Worm (Caenorhabditis elegans) whole organism, mixed stage, embryonic: ENCODE results near the gene jkk-1.

Source experiments
- M03D4.4 ChIP-seq: sonication (generic microtip); optimal IDR thresholded peaks from 2 replicates; lab custom pipeline; 2017; ENCODE audit warnings: mild to moderate bottlenecking, missing genetic modification characterization, missing compliant biosample characterization
- bed-3 ChIP-seq: fragments of 200-800 bp; sonication (Bioruptor generic); optimal IDR thresholded peaks from 3 replicates; lab custom pipeline; 2018; ENCODE audit warnings: mild to moderate bottlenecking, missing genetic modification characterization, moderate library complexity, missing compliant biosample characterization
- blmp-1 ChIP-seq: fragments of 150-350 bp; optimal IDR thresholded peaks from 2 replicates; lab custom pipeline; 2014; ENCODE audit warnings: missing biosample characterization, missing genetic modification characterization
- ceh-39 ChIP-seq: fragments of 150-350 bp; optimal IDR thresholded peaks from 2 replicates; lab custom pipeline; 2014; ENCODE audit warnings: missing biosample characterization, missing genetic modification characterization
- ceh-43 ChIP-seq: fragments of 200-800 bp; sonication (Bioruptor generic); optimal IDR thresholded peaks from 2 replicates; lab custom pipeline; 2018; ENCODE audit warnings: mild to moderate bottlenecking, missing genetic modification characterization, moderate library complexity, missing compliant biosample characterization
- ceh-83 ChIP-seq: fragments of 200-800 bp; sonication (Bioruptor generic); optimal IDR thresholded peaks from 2 replicates; lab custom pipeline; 2018; ENCODE audit warnings: mild to moderate bottlenecking, missing genetic modification characterization, missing compliant biosample characterization
- ces-1 ChIP-seq: fragments of 150-350 bp; optimal IDR thresholded peaks from 2 replicates; lab custom pipeline; 2014; ENCODE audit warnings: missing biosample characterization, missing genetic modification reagents, missing genetic modification characterization
- cnd-1 ChIP-seq: fragments of 200-800 bp; sonication (Bioruptor generic); optimal IDR thresholded peaks from 2 replicates; lab custom pipeline; 2018; ENCODE audit warnings: mild to moderate bottlenecking, missing genetic modification characterization, missing compliant biosample characterization
- drap-1 ChIP-seq: fragments of 200-800 bp; sonication (Bioruptor generic); optimal IDR thresholded peaks from 3 replicates; lab custom pipeline; 2018; ENCODE audit warnings: mild to moderate bottlenecking, missing genetic modification characterization, missing compliant biosample characterization
- elt-3 ChIP-seq: fragments of 150-350 bp; optimal IDR thresholded peaks from 2 replicates; lab custom pipeline; 2014; ENCODE audit warnings: missing biosample characterization, missing genetic modification characterization
- flh-1 ChIP-seq: fragments of 200-800 bp; sonication (Bioruptor generic); optimal IDR thresholded peaks from 2 replicates; lab custom pipeline; 2018; ENCODE audit warnings: mild to moderate bottlenecking, missing genetic modification characterization, moderate library complexity, missing compliant biosample characterization
- ham-2 ChIP-seq: fragments of 200-800 bp; sonication (Bioruptor generic); optimal IDR thresholded peaks from 2 replicates; lab custom pipeline; 2018; ENCODE audit warnings: mild to moderate bottlenecking, missing genetic modification characterization, missing compliant biosample characterization
- hlh-1 ChIP-seq: fragments of 150-350 bp; optimal IDR thresholded peaks from 2 replicates; lab custom pipeline; 2014; ENCODE audit warnings: missing biosample characterization, missing genetic modification reagents, missing genetic modification characterization
- lin-13 ChIP-seq: fragments of 150-350 bp; optimal IDR thresholded peaks from 2 replicates; lab custom pipeline; 2014; ENCODE audit warnings: missing biosample characterization, missing genetic modification characterization
- lin-32 ChIP-seq: fragments of 200-800 bp; sonication (Bioruptor generic); optimal IDR thresholded peaks from 2 replicates; lab custom pipeline; 2018; ENCODE audit warnings: mild to moderate bottlenecking, missing genetic modification characterization, missing compliant biosample characterization
- mep-1 ChIP-seq: fragments of 150-350 bp; optimal IDR thresholded peaks from 2 replicates; lab custom pipeline; 2017; ENCODE audit warnings: missing biosample characterization, missing genetic modification reagents, missing genetic modification characterization, inconsistent platforms
- mls-2 ChIP-seq: sonication (generic microtip); optimal IDR thresholded peaks from 2 replicates; lab custom pipeline; 2016; ENCODE audit warnings: mild to moderate bottlenecking, missing genetic modification characterization, moderate library complexity, missing compliant biosample characterization
- nhr-12 ChIP-seq: fragments of 150-350 bp; optimal IDR thresholded peaks from 2 replicates; lab custom pipeline; 2014; ENCODE audit warnings: missing biosample characterization, missing genetic modification characterization
- nhr-2 ChIP-seq: fragments of 150-350 bp; optimal IDR thresholded peaks from 2 replicates; lab custom pipeline; 2014; ENCODE audit warnings: missing biosample characterization, missing genetic modification characterization
- nhr-237 ChIP-seq: fragments of 150-350 bp; optimal IDR thresholded peaks from 2 replicates; lab custom pipeline; 2014; ENCODE audit warnings: missing biosample characterization, missing genetic modification characterization
- nhr-28 ChIP-seq: fragments of 150-350 bp; optimal IDR thresholded peaks from 2 replicates; lab custom pipeline; 2014; ENCODE audit warnings: missing biosample characterization, missing genetic modification characterization
- pha-4 ChIP-seq: fragments of 150-350 bp; optimal IDR thresholded peaks from 2 replicates; lab custom pipeline; 2018; ENCODE audit warnings: missing biosample characterization, missing genetic modification reagents, missing genetic modification characterization
- sem-2 ChIP-seq: fragments of 200-800 bp; sonication (Bioruptor generic); optimal IDR thresholded peaks from 2 replicates; lab custom pipeline; 2018; ENCODE audit warnings: mild to moderate bottlenecking, missing genetic modification characterization, missing compliant biosample characterization
- sptf-1 ChIP-seq: sonication (generic microtip); optimal IDR thresholded peaks from 2 replicates; lab custom pipeline; 2017; ENCODE audit warnings: mild to moderate bottlenecking, missing genetic modification characterization, moderate library complexity, missing compliant biosample characterization
- tbx-8 ChIP-seq: fragments of 200-800 bp; sonication (Bioruptor generic); optimal IDR thresholded peaks from 2 replicates; lab custom pipeline; 2018; ENCODE audit warnings: mild to moderate bottlenecking, missing genetic modification characterization, moderate library complexity, missing compliant biosample characterization
- unc-120 ChIP-seq: sonication (generic microtip); optimal IDR thresholded peaks from 2 replicates; lab custom pipeline; 2017; ENCODE audit warnings: missing genetic modification characterization, missing compliant biosample characterization; ENCODE audit not compliant: poor library complexity, severe bottlenecking
- unc-39 ChIP-seq: fragments of 150-350 bp; optimal IDR thresholded peaks from 2 replicates; lab custom pipeline; 2014; ENCODE audit warnings: missing biosample characterization, missing genetic modification characterization
- unc-62 ChIP-seq: fragments of 150-350 bp; optimal IDR thresholded peaks from 2 replicates; lab custom pipeline; 2014; ENCODE audit warnings: missing biosample characterization, missing genetic modification reagents, missing genetic modification characterization
- ztf-11 ChIP-seq: fragments of 150-350 bp; optimal IDR thresholded peaks from 2 replicates; lab custom pipeline; 2014; ENCODE audit warnings: missing biosample characterization, missing genetic modification characterization

Gene jkk-1

ce11 chrX:5321563-5321962, 46.7 kb upstream of the jkk-1 start:
- TF ChIP-seq ces-1 (peak; percentile 82), unc-39 (tag; lab: Kevin White, UChicago) (no peak)

ce11 chrX:5323287-5323686, 45.0 kb upstream of the jkk-1 start, which contains the start of gene sto-2:
Gene sto-2, minus strand, starts transcription at chrX:5323387.
- no peak for TF ChIP-seq bed-3 (GFP tag; lab: Kevin White, UChicago)
- no peak for TF ChIP-seq unc-62 (GFP tag; lab: Kevin White, UChicago)
- no peak for TF ChIP-seq lin-32
- no peak for TF ChIP-seq nhr-28 (tag; lab: Kevin White, UChicago)
- no peak for TF ChIP-seq ceh-43 (GFP tag; lab: Kevin White, UChicago)
- no peak for TF ChIP-seq nhr-12 (tag; lab: Kevin White, UChicago)
- TF ChIP-seq unc-39 (tag; lab: Kevin White, UChicago), result no peak
- no peak for TF ChIP-seq elt-3
- TF ChIP-seq ham-2 (GFP tag; lab: Kevin White, UChicago), result no peak
- no peak for TF ChIP-seq flh-1 (GFP tag; lab: Kevin White, UChicago)
- no peak for TF ChIP-seq hlh-1 (tag; lab: Kevin White, UChicago)
- no peak for TF ChIP-seq lin-13 (tag; lab: Kevin White, UChicago)
- no peak for TF ChIP-seq drap-1 (GFP tag; lab: Kevin White, UChicago)
- no peak for TF ChIP-seq pha-4 (tag; lab: Kevin White, UChicago)
- no peak for TF ChIP-seq blmp-1 (tag; lab: Kevin White, UChicago)
- no peak for TF ChIP-seq cnd-1 (tag; lab: Kevin White, UChicago)
- no peak for TF ChIP-seq nhr-237 (tag; lab: Kevin White, UChicago)
- TF ChIP-seq, all 35 proteins: peak for 0

- no peak for TF ChIP-seq cnd-1 (tag; lab: Kevin White, UChicago)
- no peak for TF ChIP-seq ceh-43 (GFP tag; lab: Kevin White, UChicago)
- TF ChIP-seq ces-1, result no peak
- TF ChIP-seq hlh-1 (tag; lab: Kevin White, UChicago), result no peak
- TF ChIP-seq ztf-11 (tag; lab: Kevin White, UChicago), result no peak
- no peak for TF ChIP-seq mls-2
- no peak for TF ChIP-seq unc-39 (tag; lab: Kevin White, UChicago)
- TF ChIP-seq flh-1 (GFP tag; lab: Kevin White, UChicago), result no peak
- no peak for TF ChIP-seq ham-2 (GFP tag; lab: Kevin White, UChicago)
- no peak for TF ChIP-seq nhr-2 (tag; lab: Kevin White, UChicago)
- TF ChIP-seq bed-3 (GFP tag; lab: Kevin White, UChicago), result no peak
- TF ChIP-seq elt-3, result no peak
- no peak for TF ChIP-seq unc-120 (tag; lab: Kevin White, UChicago)
- TF ChIP-seq sem-2 (GFP tag; lab: Kevin White, UChicago), result no peak
- TF ChIP-seq unc-62 (GFP tag; lab: Kevin White, UChicago), result no peak
- no peak for TF ChIP-seq tbx-8 (GFP tag; lab: Kevin White, UChicago)
- TF ChIP-seq ceh-83 (GFP tag; lab: Kevin White, UChicago), result no peak
- no peak for TF ChIP-seq pha-4 (tag; lab: Kevin White, UChicago)
These were observed 39.0 kb upstream of the jkk-1 start, which contains the start of gene C26B9.5 for ce11 chrX:5329236-5329635. Gene C26B9.5, plus strand, starts transcription at chrX:5329479.

ce11 chrX:5330765-5331164, 37.5 kb upstream of the jkk-1 start:
- no peak for TF ChIP-seq nhr-2 (tag; lab: Kevin White, UChicago)
- no peak for TF ChIP-seq sptf-1 (tag; lab: Kevin White, UChicago)
- no peak for TF ChIP-seq ham-2 (GFP tag; lab: Kevin White, UChicago)
- no peak for TF ChIP-seq M03D4.4 (tag; lab: Kevin White, UChicago)
- no peak for TF ChIP-seq ceh-83 (GFP tag; lab: Kevin White, UChicago)
- no peak for TF ChIP-seq ceh-39
- TF ChIP-seq tbx-8 (GFP tag; lab: Kevin White, UChicago), result no peak
- TF ChIP-seq nhr-12 (tag; lab: Kevin White, UChicago), result no peak
- TF ChIP-seq unc-62 (GFP tag; lab: Kevin White, UChicago), result no peak
- TF ChIP-seq flh-1 (GFP tag; lab: Kevin White, UChicago), result no peak
- no peak for TF ChIP-seq elt-3
- TF ChIP-seq sem-2 (GFP tag; lab: Kevin White, UChicago), result no peak
- TF ChIP-seq ztf-11 (tag; lab: Kevin White, UChicago), result no peak
- TF ChIP-seq mls-2, result no peak
- no peak for TF ChIP-seq mep-1 (tag; lab: Kevin White, UChicago)

DNA sequence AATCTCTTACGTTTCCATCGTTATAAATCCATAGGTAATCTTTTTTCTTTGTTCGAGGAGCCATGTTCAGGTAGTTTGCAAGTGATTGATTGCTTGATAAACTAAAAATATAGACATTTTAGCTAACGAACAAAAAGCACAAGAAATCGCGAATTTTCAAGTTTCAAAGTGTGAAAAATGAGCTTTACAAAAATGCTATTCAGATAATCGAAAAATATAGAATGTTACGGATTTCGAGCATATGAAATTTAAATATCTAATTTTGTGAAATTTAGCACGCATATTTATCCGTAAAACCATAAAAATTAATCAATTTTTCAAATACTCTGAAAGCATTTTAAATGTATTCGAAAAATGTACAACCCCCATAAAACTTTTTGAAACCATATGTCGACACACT, 32.9 kb upstream of the jkk-1 start, which contains the start of gene C26B9.6:
Gene C26B9.6, minus strand, starts transcription at position 101 of the 400 bp plus-strand sequence.
- TF ChIP-seq ces-1 (no peak), ceh-43 (GFP tag; lab: Kevin White, UChicago) (no peak), unc-120 (tag; lab: Kevin White, UChicago) (no peak)
